Worm (Caenorhabditis elegans) whole organism, L1 larva: ENCODE results near the gene sth-1.

Experiments
- aly-2 ChIP-seq: fragments of 150-350 bp; optimal IDR thresholded peaks from 2 replicates; lab custom pipeline; 2014; ENCODE audit warnings: missing biosample characterization, missing genetic modification characterization
- ama-1 ChIP-seq: fragments of 150-350 bp; optimal IDR thresholded peaks from 2 replicates; lab custom pipeline; 2014
- lin-13 ChIP-seq: fragments of 150-350 bp; optimal IDR thresholded peaks from 2 replicates; lab custom pipeline; 2014; ENCODE audit warnings: missing biosample characterization, missing genetic modification reagents, missing genetic modification characterization
- lir-3 ChIP-seq: sonication (generic microtip); optimal IDR thresholded peaks from 2 replicates; lab custom pipeline; 2016; ENCODE audit warnings: mild to moderate bottlenecking, missing genetic modification characterization, moderate library complexity, missing compliant biosample characterization; ENCODE audit not compliant: poor library complexity
- lsy-2 ChIP-seq, 2 experiments: fragments of 150-350 bp; optimal IDR thresholded peaks; 2 replicates each; lab custom pipeline; 2014; ENCODE audit warnings: missing biosample characterization in 2 of 2, missing genetic modification characterization in 2 of 2
- mab-9 ChIP-seq: fragments of 200-800 bp; sonication (Bioruptor generic); IDR thresholded peaks from 2 replicates; pipeline ENCODE4 v1.3.6; 2022; ENCODE audit warnings: missing genetic modification reagents, missing genetic modification characterization, missing compliant biosample characterization
- nhr-11 ChIP-seq: fragments of 150-350 bp; optimal IDR thresholded peaks from 2 replicates; lab custom pipeline; 2014; ENCODE audit warnings: missing biosample characterization, missing genetic modification characterization
- nhr-237 ChIP-seq: fragments of 150-350 bp; optimal IDR thresholded peaks from 2 replicates; lab custom pipeline; 2014; ENCODE audit warnings: missing biosample characterization, missing genetic modification characterization
- pqm-1 ChIP-seq: sonication (generic microtip); optimal IDR thresholded peaks from 3 replicates; lab custom pipeline; 2017; ENCODE audit warnings: missing biosample characterization, missing genetic modification characterization
- snpc-4 ChIP-seq: fragments of 150-350 bp; optimal IDR thresholded peaks from 2 replicates; lab custom pipeline; 2014; ENCODE audit warnings: missing biosample characterization, missing genetic modification characterization
- zag-1 ChIP-seq: fragments of 150-350 bp; optimal IDR thresholded peaks from 2 replicates; lab custom pipeline; 2014; ENCODE audit warnings: missing biosample characterization, missing genetic modification characterization
- ztf-11 ChIP-seq, 2 experiments: sonication (generic microtip); optimal IDR thresholded peaks; 2 replicates each; lab custom pipeline; 2016 to 2017; ENCODE audit warnings: missing genetic modification characterization in 2 of 2, missing biosample characterization in 1 of 2, missing compliant biosample characterization in 1 of 2

DNA sequence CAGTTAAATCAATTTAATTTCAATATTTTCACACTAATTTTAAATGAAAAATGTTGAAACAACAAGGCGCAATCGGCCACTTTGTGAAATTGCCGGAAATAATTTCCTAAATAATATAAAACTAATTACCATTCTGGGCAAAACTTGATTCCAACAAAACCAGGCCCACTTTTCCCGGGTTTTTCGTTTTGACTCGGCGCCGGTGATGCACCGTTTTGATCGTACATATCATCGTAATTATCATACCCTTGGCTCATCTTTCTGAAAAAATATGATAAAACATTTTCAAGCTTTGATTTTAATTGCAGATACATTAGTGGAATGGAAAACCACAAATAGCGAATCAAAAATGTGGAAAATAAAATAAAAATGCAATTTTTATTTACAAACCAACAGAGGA lies 39.9 kb upstream of the sth-1 start, which contains the start of gene rpb-9:
- no peak for TF ChIP-seq lir-3 (tag; lab: Kevin White, UChicago)
- TF ChIP-seq nhr-11 (tag; lab: Kevin White, UChicago): no peak
- no peak for TF ChIP-seq lsy-2 (tag; optimal IDR thresholded peaks at IDR 0.05; lab: Kevin White, UChicago)
- no peak for TF ChIP-seq pqm-1 (tag; lab: Kevin White, UChicago)
- TF ChIP-seq nhr-237 (tag; lab: Kevin White, UChicago): no peak
- no peak for TF ChIP-seq aly-2 (tag; lab: Kevin White, UChicago)
- TF ChIP-seq ztf-11 (tag; optimal IDR thresholded peaks at IDR 0.05; lab: Kevin White, UChicago): no peak
- TF ChIP-seq lin-13 (GFP tag; lab: Kevin White, UChicago): no peak
- no peak for TF ChIP-seq snpc-4 (tag; lab: Kevin White, UChicago)
- TF ChIP-seq zag-1: no peak
- TF ChIP-seq mab-9 (GFP tag; lab: Robert Waterston, UW): no peak
- no peak for TF ChIP-seq ama-1 (lab: Kevin White, UChicago)
